Fruit fly (Drosophila melanogaster) whole organism, embryonic: Measurements from ENCODE around the gene CG10132.

ENCODE experiments used
- CG1024 ChIP-seq: fragments of 200-800 bp; sonication (Bioruptor generic); IDR thresholded peaks from 2 replicates; pipeline ENCODE4 v1.3.6; 2022; ENCODE audit warnings: missing biosample characterization, missing genetic modification characterization
- CG10267 ChIP-seq: fragments of 200-800 bp; sonication (Bioruptor generic); optimal IDR thresholded peaks from 2 replicates; lab custom pipeline; 2018; ENCODE audit warnings: missing biosample characterization, mild to moderate bottlenecking, missing genetic modification characterization, moderate library complexity
- CG11504 ChIP-seq: fragments of 200-800 bp; sonication (Bioruptor generic); optimal IDR thresholded peaks from 3 replicates; lab custom pipeline; 2019; ENCODE audit warnings: missing biosample characterization, mild to moderate bottlenecking, missing genetic modification characterization, moderate library complexity
- CG11696 ChIP-seq: fragments of 200-800 bp; sonication (Bioruptor generic); IDR thresholded peaks from 2 replicates; pipeline ENCODE4 v1.3.6; 2022; ENCODE audit warnings: missing biosample characterization, missing genetic modification characterization
- CG12155 ChIP-seq: fragments of 200-800 bp; sonication (Bioruptor generic); optimal IDR thresholded peaks from 3 replicates; lab custom pipeline; 2016; ENCODE audit warnings: missing biosample characterization, missing genetic modification characterization
- CG12769 ChIP-seq: fragments of 200-800 bp; sonication (Bioruptor generic); optimal IDR thresholded peaks from 2 replicates; lab custom pipeline; 2019; ENCODE audit warnings: missing biosample characterization, mild to moderate bottlenecking, missing genetic modification characterization, moderate library complexity
- CG14014 ChIP-seq: fragments of 200-800 bp; sonication (Bioruptor generic); IDR thresholded peaks from 2 replicates; pipeline ENCODE4 v1.3.6; 2022; ENCODE audit warnings: missing biosample characterization, missing genetic modification characterization
- CG14441 ChIP-seq: fragments of 200-800 bp; sonication (Bioruptor generic); IDR thresholded peaks from 2 replicates; pipeline ENCODE4 v1.3.6; 2022; ENCODE audit warnings: missing biosample characterization, missing genetic modification characterization
- CG15479 ChIP-seq: fragments of 200-800 bp; sonication (Bioruptor generic); optimal IDR thresholded peaks from 3 replicates; lab custom pipeline; 2019; ENCODE audit warnings: missing biosample characterization, mild to moderate bottlenecking, missing genetic modification characterization, moderate library complexity
- CG16813 ChIP-seq: fragments of 200-800 bp; sonication (Bioruptor generic); IDR thresholded peaks from 3 replicates; pipeline ENCODE4 v1.3.6; 2022; ENCODE audit warnings: missing biosample characterization, missing genetic modification characterization; ENCODE audit not compliant: partially characterized antibody
- CG18599 ChIP-seq: fragments of 200-800 bp; sonication (Bioruptor generic); optimal IDR thresholded peaks from 3 replicates; lab custom pipeline; 2017; ENCODE audit warnings: missing biosample characterization, missing genetic modification characterization, mild to moderate bottlenecking, moderate library complexity, missing genetic modification reagents
- CG31388 ChIP-seq: fragments of 200-800 bp; sonication (Bioruptor generic); optimal IDR thresholded peaks from 2 replicates; lab custom pipeline; 2016; ENCODE audit warnings: missing biosample characterization, missing genetic modification characterization
- CG32532 ChIP-seq: fragments of 200-800 bp; sonication (Bioruptor generic); IDR thresholded peaks from 2 replicates; pipeline ENCODE4 v1.3.6; 2022; ENCODE audit warnings: missing biosample characterization, missing genetic modification characterization
- CG4360 ChIP-seq: fragments of 200-800 bp; sonication (Bioruptor generic); IDR thresholded peaks from 2 replicates; pipeline ENCODE4 v1.3.6; 2022; ENCODE audit warnings: missing biosample characterization, missing genetic modification characterization
- CG43689 ChIP-seq: fragments of 200-800 bp; sonication (Bioruptor generic); IDR thresholded peaks from 2 replicates; pipeline ENCODE4 v1.3.6; 2022; ENCODE audit warnings: missing biosample characterization, missing genetic modification characterization
- CG4617 ChIP-seq: fragments of 200-800 bp; sonication (Bioruptor generic); optimal IDR thresholded peaks from 3 replicates; lab custom pipeline; 2016; ENCODE audit warnings: missing biosample characterization, missing genetic modification characterization, borderline replicate concordance
- CG5245 ChIP-seq: fragments of 200-800 bp; sonication (Bioruptor generic); optimal IDR thresholded peaks from 3 replicates; lab custom pipeline; 2016; ENCODE audit warnings: missing biosample characterization, missing genetic modification characterization
- CG6272 ChIP-seq: fragments of 200-800 bp; sonication (Bioruptor generic); IDR thresholded peaks from 2 replicates; pipeline ENCODE4 v1.3.6; 2022; ENCODE audit warnings: missing biosample characterization, missing genetic modification characterization
- CG7963 ChIP-seq: fragments of 200-800 bp; sonication (Bioruptor generic); IDR thresholded peaks from 3 replicates; pipeline ENCODE4 v1.3.6; 2022; ENCODE audit warnings: missing biosample characterization, missing genetic modification characterization; ENCODE audit not compliant: partially characterized antibody
- CG8359 ChIP-seq: fragments of 200-800 bp; sonication (Bioruptor generic); optimal IDR thresholded peaks from 2 replicates; lab custom pipeline; 2017; ENCODE audit warnings: missing biosample characterization, mild to moderate bottlenecking, missing genetic modification characterization, borderline replicate concordance
- CG9932 ChIP-seq: fragments of 200-800 bp; sonication (Bioruptor generic); IDR thresholded peaks from 2 replicates; pipeline ENCODE4 v1.3.6; 2022; ENCODE audit warnings: missing biosample characterization, missing genetic modification characterization
- CHES-1-like ChIP-seq: fragments of 200-800 bp; sonication (Bioruptor generic); optimal IDR thresholded peaks from 2 replicates; lab custom pipeline; 2016; ENCODE audit warnings: missing biosample characterization, missing genetic modification characterization
- D ChIP-seq, 2 experiments: fragments of 200-800 bp in 1 of 2; fragments of >200 bp in 1 of 2; sonication (Bioruptor generic) in 1 of 2; optimal IDR thresholded peaks; 2 replicates in 1 of 2; 3 replicates in 1 of 2; lab custom pipeline; 2017; ENCODE audit warnings: mild to moderate bottlenecking in 1 of 2, missing biosample characterization in 1 of 2, missing genetic modification characterization in 1 of 2, missing genetic modification reagents in 1 of 2
- Doc2 ChIP-seq: fragments of 200-800 bp; sonication (Bioruptor generic); IDR thresholded peaks from 2 replicates; pipeline ENCODE4 v1.3.6; 2022; ENCODE audit warnings: missing biosample characterization, missing genetic modification characterization
- NC2α ChIP-seq: fragments of 200-800 bp; sonication (Bioruptor generic); optimal IDR thresholded peaks from 2 replicates; lab custom pipeline; 2016; ENCODE audit warnings: missing biosample characterization, missing genetic modification characterization
- Oli ChIP-seq: fragments of 200-800 bp; sonication (Bioruptor generic); optimal IDR thresholded peaks from 2 replicates; lab custom pipeline; 2018; ENCODE audit warnings: missing biosample characterization, mild to moderate bottlenecking, missing genetic modification characterization, moderate library complexity
- YL-1 ChIP-seq: fragments of 200-800 bp; sonication (Bioruptor generic); optimal IDR thresholded peaks from 3 replicates; lab custom pipeline; 2017; ENCODE audit warnings: missing biosample characterization, mild to moderate bottlenecking, missing genetic modification characterization
- caup ChIP-seq: fragments of 200-800 bp; sonication (Bioruptor generic); optimal IDR thresholded peaks from 3 replicates; lab custom pipeline; 2017; ENCODE audit warnings: missing biosample characterization, mild to moderate bottlenecking, missing genetic modification characterization, moderate library complexity; ENCODE audit not compliant: severe bottlenecking
- corto ChIP-seq: fragments of 200-800 bp; sonication (Bioruptor generic); optimal IDR thresholded peaks from 2 replicates; lab custom pipeline; 2016; ENCODE audit warnings: missing biosample characterization, mild to moderate bottlenecking, missing genetic modification characterization, moderate library complexity
- emc ChIP-seq: fragments of 200-800 bp; sonication (Bioruptor generic); optimal IDR thresholded peaks from 2 replicates; lab custom pipeline; 2016; ENCODE audit warnings: missing biosample characterization, missing genetic modification characterization
- exex ChIP-seq: fragments of 200-800 bp; sonication (Bioruptor generic); optimal IDR thresholded peaks from 4 replicates; lab custom pipeline; 2018; ENCODE audit warnings: missing biosample characterization, mild to moderate bottlenecking, missing genetic modification characterization, moderate library complexity
- ind ChIP-seq: fragments of 200-800 bp; sonication (Bioruptor generic); optimal IDR thresholded peaks from 3 replicates; lab custom pipeline; 2016; ENCODE audit warnings: missing biosample characterization, missing genetic modification characterization
- kah ChIP-seq: fragments of 200-800 bp; sonication (Bioruptor generic); optimal IDR thresholded peaks from 2 replicates; lab custom pipeline; 2018; ENCODE audit warnings: missing biosample characterization, mild to moderate bottlenecking, missing genetic modification characterization
- maf-S ChIP-seq: fragments of 200-800 bp; sonication (Bioruptor generic); optimal IDR thresholded peaks from 2 replicates; lab custom pipeline; 2016; ENCODE audit warnings: missing biosample characterization, missing genetic modification characterization
- oc ChIP-seq: fragments of 200-800 bp; sonication (Bioruptor generic); optimal IDR thresholded peaks from 2 replicates; lab custom pipeline; 2018; ENCODE audit warnings: missing biosample characterization, mild to moderate bottlenecking, missing genetic modification characterization, moderate library complexity
- ranshi ChIP-seq: fragments of 200-800 bp; sonication (Bioruptor generic); IDR thresholded peaks from 2 replicates; pipeline ENCODE4 v1.3.6; 2022; ENCODE audit warnings: missing biosample characterization, missing genetic modification characterization
- repo ChIP-seq: fragments of 200-800 bp; sonication (Bioruptor generic); optimal IDR thresholded peaks from 2 replicates; lab custom pipeline; 2016; ENCODE audit warnings: missing biosample characterization, missing genetic modification characterization
- rib ChIP-seq: fragments of 200-800 bp; sonication (Bioruptor generic); IDR thresholded peaks from 2 replicates; pipeline ENCODE4 v1.3.6; 2022; ENCODE audit warnings: missing biosample characterization, missing genetic modification characterization
- schlank ChIP-seq: fragments of 200-800 bp; sonication (Bioruptor generic); optimal IDR thresholded peaks from 2 replicates; lab custom pipeline; 2018; ENCODE audit warnings: missing biosample characterization, mild to moderate bottlenecking, missing genetic modification characterization
- sima ChIP-seq: fragments of 200-800 bp; sonication (Bioruptor generic); optimal IDR thresholded peaks from 2 replicates; lab custom pipeline; 2016; ENCODE audit warnings: missing biosample characterization, missing genetic modification characterization
- so ChIP-seq: fragments of 200-800 bp; sonication (Bioruptor generic); IDR thresholded peaks from 3 replicates; pipeline ENCODE4 v1.3.6; 2022; ENCODE audit warnings: missing biosample characterization, missing genetic modification characterization
- stc ChIP-seq: fragments of 200-800 bp; sonication (Bioruptor generic); IDR thresholded peaks from 2 replicates; pipeline ENCODE4 v1.3.6; 2022; ENCODE audit warnings: missing biosample characterization, missing genetic modification characterization
- sug ChIP-seq: fragments of 200-800 bp; optimal IDR thresholded peaks from 2 replicates; lab custom pipeline; 2019; ENCODE audit warnings: missing biosample characterization, mild to moderate bottlenecking, missing genetic modification characterization, moderate library complexity
- zen2 ChIP-seq: fragments of 200-800 bp; sonication (Bioruptor generic); IDR thresholded peaks from 3 replicates; pipeline ENCODE4 v1.3.6; 2022; ENCODE audit warnings: missing biosample characterization, missing genetic modification characterization; ENCODE audit not compliant: partially characterized antibody
- zf30C ChIP-seq: fragments of 200-800 bp; sonication (Bioruptor generic); optimal IDR thresholded peaks from 3 replicates; lab custom pipeline; 2018; ENCODE audit warnings: missing biosample characterization, mild to moderate bottlenecking, missing genetic modification characterization

Gene CG10132

dm6 chr2L:19571574-19572495, 53.2 kb downstream of the CG10132 start (continued):
- TF ChIP-seq CG4617 (GFP tag; lab: Kevin White, UChicago) (no peak), CG10267 (tag; lab: Kevin White, UChicago) (no peak), CG11696 (GFP tag; lab: Robert Waterston, UW) (no peak), ranshi (GFP tag; lab: Robert Waterston, UW) (no peak), maf-S (GFP tag; lab: Kevin White, UChicago) (no peak), kah (GFP tag; lab: Kevin White, UChicago) (no peak), CHES-1-like (GFP tag; lab: Kevin White, UChicago) (peak; percentile 44), repo (no peak), sima (no peak), Doc2 (GFP tag; lab: Robert Waterston, UW) (no peak), YL-1 (GFP tag; lab: Kevin White, UChicago) (no peak), exex (tag; lab: Kevin White, UChicago) (no peak), CG1024 (GFP tag; lab: Robert Waterston, UW) (no peak), so (GFP tag; lab: Robert Waterston, UW) (no peak), sug (no peak), CG14441 (GFP tag; lab: Robert Waterston, UW) (no peak), CG8359 (no peak), emc (GFP tag; lab: Kevin White, UChicago) (no peak), rib (GFP tag; lab: Robert Waterston, UW) (peak; percentile 97), CG43689 (GFP tag; lab: Robert Waterston, UW) (no peak), CG16813 (GFP tag; lab: Robert Waterston, UW) (no peak), stc (GFP tag; lab: Robert Waterston, UW) (no peak; the same call in 1 of the 2 replicates), corto (no peak), CG4360 (GFP tag; lab: Robert Waterston, UW) (peak; percentile 94), CG32532 (GFP tag; lab: Robert Waterston, UW) (0 out of 2 replicates have a peak, but pooled peaks have one; percentile 17), CG9932 (GFP tag; lab: Robert Waterston, UW) (no peak), CG12155 (GFP tag; lab: Kevin White, UChicago) (no peak), CG15479 (GFP tag; lab: Kevin White, UChicago) (peak; percentile 94), Oli (no peak), CG6272 (GFP tag; lab: Robert Waterston, UW) (no peak), schlank (no peak), NC2α (GFP tag; lab: Kevin White, UChicago) (no peak), CG18599 (no peak), CG7963 (GFP tag; lab: Robert Waterston, UW) (no peak), CG12769 (tag; lab: Kevin White, UChicago) (peak; percentile 79), oc (no peak), CG31388 (no peak), CG11504 (tag; lab: Kevin White, UChicago) (no peak), CG5245 (GFP tag; lab: Kevin White, UChicago) (no peak), caup (GFP tag; lab: Kevin White, UChicago) (no peak), CG14014 (no peak), ind (no peak), zen2 (0 out of 3 replicates have a peak, but pooled peaks have one; percentile 38), zf30C (GFP tag; lab: Kevin White, UChicago) (no peak), D (optimal IDR thresholded peaks at IDR 0.05; lab: Kevin White, UChicago) (no peak), D (GFP tag; optimal IDR thresholded peaks at IDR 0.05; lab: Kevin White, UChicago) (no peak)
